Fruit fly (Drosophila melanogaster): ENCODE data around the gene CG7840.
A peak's percentile ranks its signal among the peaks of the same experiment; 100 is the strongest.

CG7840 gene

dm6 chr2L:8319858-8320525 is 14.6 kb downstream of the CG7840 start, which contains the start of the genes mtsh and strat:
Gene mtsh, minus strand, starts transcription at chr2L:8319908.
Gene strat, plus strand, starts transcription at chr2L:8320328.
- peak; percentile 52 for TF ChIP-seq Atf-2 (GFP tag; optimal IDR thresholded peaks at IDR 0.05)
- TF ChIP-seq CG32772 (GFP tag; IDR thresholded peaks at IDR 0.05): no peak; the same call in 1 of the 2 replicates
- TF ChIP-seq CG7928 (GFP tag; optimal IDR thresholded peaks at IDR 0.05): no peak
- TF ChIP-seq CG3163 (GFP tag; optimal IDR thresholded peaks at IDR 0.05): peak; percentile 11
- no peak for TF ChIP-seq Hr39 (optimal IDR thresholded peaks at IDR 0.05)
- TF ChIP-seq Max (GFP tag; optimal IDR thresholded peaks at IDR 0.05): peak; percentile 35
- TF ChIP-seq Dip2 (GFP tag; IDR thresholded peaks at IDR 0.05): no peak
- TF ChIP-seq CG6813 (GFP tag; optimal IDR thresholded peaks at IDR 0.05): peak; percentile 63
- TF ChIP-seq CG14860 (GFP tag; IDR thresholded peaks at IDR 0.05; ENCODE audit: partially characterized antibody): peak; percentile 61; the same call in 2 of the 3 replicates
- peak; percentile 17 for TF ChIP-seq fd64A (GFP tag; optimal IDR thresholded peaks at IDR 0.05)
- no peak for TF ChIP-seq Gug (GFP tag; IDR thresholded peaks at IDR 0.05)
- TF ChIP-seq CG5245 (GFP tag; optimal IDR thresholded peaks at IDR 0.05): peak; percentile 22
- no peak for TF ChIP-seq Nf-YB (GFP tag; optimal IDR thresholded peaks at IDR 0.05)
- no peak for TF ChIP-seq Sry-β (GFP tag; optimal IDR thresholded peaks at IDR 0.05)
- TF ChIP-seq pfk (GFP tag; optimal IDR thresholded peaks at IDR 0.05): peak; percentile 5
- TF ChIP-seq CG2875 (GFP tag; optimal IDR thresholded peaks at IDR 0.05): peak; percentile 6
- peak; percentile 79 for TF ChIP-seq CG7963 (GFP tag; IDR thresholded peaks at IDR 0.05; ENCODE audit: partially characterized antibody)
- TF ChIP-seq p53 (GFP tag; optimal IDR thresholded peaks at IDR 0.05): peak; percentile 51
- TF ChIP-seq bbx (GFP tag; IDR thresholded peaks at IDR 0.05; ENCODE audit: partially characterized antibody): peak; percentile 75
- TF ChIP-seq onecut (GFP tag; IDR thresholded peaks at IDR 0.05): no peak; the same call in 1 of the 2 replicates
- TF ChIP-seq CG12219 (GFP tag; optimal IDR thresholded peaks at IDR 0.05): peak; percentile 52
- TF ChIP-seq CG4328 (GFP tag; optimal IDR thresholded peaks at IDR 0.05): peak; percentile 66
- TF ChIP-seq CG9876 (GFP tag; optimal IDR thresholded peaks at IDR 0.05): peak; percentile 6
- peak; percentile 59 for TF ChIP-seq BEAF-32 (GFP tag; optimal IDR thresholded peaks at IDR 0.05)
- peak; percentile 40 for TF ChIP-seq ind (GFP tag; optimal IDR thresholded peaks at IDR 0.05)
- TF ChIP-seq CG2202 (tag; optimal IDR thresholded peaks at IDR 0.05): no peak
- TF ChIP-seq CG13424 (tag; optimal IDR thresholded peaks at IDR 0.05): no peak
- TF ChIP-seq NC2β (GFP tag; optimal IDR thresholded peaks at IDR 0.05): peak; percentile 49
- TF ChIP-seq CG16863 (GFP tag; optimal IDR thresholded peaks at IDR 0.05): peak; percentile 13
- peak; percentile 85 for TF ChIP-seq Dp (GFP tag; optimal IDR thresholded peaks at IDR 0.05)
- TF ChIP-seq nom (GFP tag; optimal IDR thresholded peaks at IDR 0.05): peak; percentile 45
- TF ChIP-seq CG9797 (GFP tag; optimal IDR thresholded peaks at IDR 0.05): peak; percentile 84
- TF ChIP-seq slbo (GFP tag; IDR thresholded peaks at IDR 0.05): peak; percentile 62
- no peak for TF ChIP-seq mld (GFP tag; IDR thresholded peaks at IDR 0.05; ENCODE audit: partially characterized antibody)
- no peak for TF ChIP-seq pum (GFP tag; optimal IDR thresholded peaks at IDR 0.05)
- TF ChIP-seq CG17829 (tag; optimal IDR thresholded peaks at IDR 0.05): peak; percentile 60
- TF ChIP-seq bab2 (GFP tag; optimal IDR thresholded peaks at IDR 0.05): peak; percentile 45
- peak; percentile 68 for TF ChIP-seq CG12104 (GFP tag; optimal IDR thresholded peaks at IDR 0.05)
- TF ChIP-seq tin (GFP tag; optimal IDR thresholded peaks at IDR 0.05): peak; percentile 35
- TF ChIP-seq wor (GFP tag; IDR thresholded peaks at IDR 0.05): no peak
- no peak for TF ChIP-seq CG31388 (GFP tag; optimal IDR thresholded peaks at IDR 0.05)
- TF ChIP-seq tgo (GFP tag; IDR thresholded peaks at IDR 0.05): peak; percentile 41; the same call in 2 of the 3 replicates
- TF ChIP-seq TFAM (GFP tag; optimal IDR thresholded peaks at IDR 0.05): peak; percentile 21
- TF ChIP-seq tll (GFP tag; optimal IDR thresholded peaks at IDR 0.05): peak in 1 of 2 experiments; percentile 12
- peak; percentile 56 for TF ChIP-seq sima (GFP tag; optimal IDR thresholded peaks at IDR 0.05)
- peak in 1 of 2 experiments; percentile 47 for TF ChIP-seq crp (GFP tag; optimal IDR thresholded peaks at IDR 0.05)
- 0 out of 2 replicates have a peak, but pooled peaks have one; percentile 37 for TF ChIP-seq CG11696 (GFP tag; IDR thresholded peaks at IDR 0.05)
- TF ChIP-seq so (GFP tag; IDR thresholded peaks at IDR 0.05): peak; percentile 60; the same call in 1 of the 3 replicates
- peak; percentile 30 for TF ChIP-seq CG6254 (GFP tag; optimal IDR thresholded peaks at IDR 0.05)

All from whole organism, embryonic.